Worm (Caenorhabditis elegans): ENCODE measurements around the gene C27D9.1.

ce11 chrII:4795461-4795860, 42.2 kb downstream of the C27D9.1 start, which contains the start of gene C33F10.4:
- no peak for TF ChIP-seq nhr-237 (tag; optimal IDR thresholded peaks at IDR 0.05)
- TF ChIP-seq xbp-1 (tag; optimal IDR thresholded peaks at IDR 0.05) = no peak
- no peak for TF ChIP-seq efl-1 (optimal IDR thresholded peaks at IDR 0.05)
- no peak for TF ChIP-seq efl-1 (GFP tag; optimal IDR thresholded peaks at IDR 0.05 in 1 of 2)
- TF ChIP-seq mep-1 (tag; optimal IDR thresholded peaks at IDR 0.05) = no peak
- TF ChIP-seq skn-1 (tag; optimal IDR thresholded peaks at IDR 0.05) = no peak
